Worm (Caenorhabditis elegans) whole organism, late embryonic: ENCODE measurements around the gene R04B5.6.
A peak's percentile ranks its signal among the peaks of the same experiment; 100 is the strongest.

ENCODE experiments used
- C08G9.2 ChIP-seq: sonication (generic microtip); optimal IDR thresholded peaks from 2 replicates; lab custom pipeline; 2016; ENCODE audit warnings: mild to moderate bottlenecking, missing genetic modification characterization, moderate library complexity, missing compliant biosample characterization
- K02D7.2 ChIP-seq: sonication (generic microtip); optimal IDR thresholded peaks from 2 replicates; lab custom pipeline; 2017; ENCODE audit warnings: mild to moderate bottlenecking, missing genetic modification characterization, missing compliant biosample characterization
- Y22D7AL.16 ChIP-seq: sonication (generic microtip); optimal IDR thresholded peaks from 2 replicates; lab custom pipeline; 2016; ENCODE audit warnings: missing genetic modification characterization, missing compliant biosample characterization
- ahr-1 ChIP-seq: sonication (generic microtip); optimal IDR thresholded peaks from 2 replicates; lab custom pipeline; 2016; ENCODE audit warnings: missing genetic modification characterization, missing compliant biosample characterization
- ama-1 ChIP-seq: fragments of 150-350 bp; optimal IDR thresholded peaks from 2 replicates; lab custom pipeline; 2014
- ceh-18 ChIP-seq: sonication (generic microtip); optimal IDR thresholded peaks from 2 replicates; lab custom pipeline; 2016; ENCODE audit warnings: missing genetic modification characterization, missing compliant biosample characterization
- ceh-19 ChIP-seq: fragments of 200-800 bp; sonication (Bioruptor generic); optimal IDR thresholded peaks from 2 replicates; lab custom pipeline; 2018; ENCODE audit warnings: mild to moderate bottlenecking, missing genetic modification characterization, missing compliant biosample characterization
- ceh-30 ChIP-seq: fragments of 150-350 bp; optimal IDR thresholded peaks from 2 replicates; lab custom pipeline; 2014; ENCODE audit warnings: missing biosample characterization, missing genetic modification characterization
- ceh-31 ChIP-seq: sonication (generic microtip); optimal IDR thresholded peaks from 2 replicates; lab custom pipeline; 2016; ENCODE audit warnings: missing genetic modification characterization, missing compliant biosample characterization
- ceh-34 ChIP-seq: sonication (generic microtip); optimal IDR thresholded peaks from 2 replicates; lab custom pipeline; 2016; ENCODE audit warnings: mild to moderate bottlenecking, missing genetic modification characterization, missing compliant biosample characterization
- ceh-6 ChIP-seq: fragments of 200-800 bp; sonication (Bioruptor generic); optimal IDR thresholded peaks from 2 replicates; lab custom pipeline; 2018; ENCODE audit warnings: mild to moderate bottlenecking, missing genetic modification characterization, missing compliant biosample characterization
- dmd-4 ChIP-seq: sonication (generic microtip); optimal IDR thresholded peaks from 2 replicates; lab custom pipeline; 2016; ENCODE audit warnings: borderline replicate concordance, missing genetic modification characterization, missing compliant biosample characterization
- dve-1 ChIP-seq: sonication (generic microtip); optimal IDR thresholded peaks from 2 replicates; lab custom pipeline; 2017; ENCODE audit warnings: antibody characterized with exemption, mild to moderate bottlenecking, missing genetic modification characterization, missing compliant biosample characterization
- elt-2 ChIP-seq: sonication (generic microtip); optimal IDR thresholded peaks from 2 replicates; lab custom pipeline; 2016; ENCODE audit warnings: missing genetic modification reagents, missing genetic modification characterization, missing compliant biosample characterization
- elt-4 ChIP-seq: sonication (generic microtip); optimal IDR thresholded peaks from 2 replicates; lab custom pipeline; 2016; ENCODE audit warnings: missing genetic modification characterization, missing compliant biosample characterization
- ets-4 ChIP-seq: sonication (generic microtip); optimal IDR thresholded peaks from 2 replicates; lab custom pipeline; 2016; ENCODE audit warnings: missing genetic modification characterization, missing compliant biosample characterization
- hlh-13 ChIP-seq: fragments of 200-800 bp; sonication (Bioruptor generic); optimal IDR thresholded peaks from 2 replicates; lab custom pipeline; 2018; ENCODE audit warnings: mild to moderate bottlenecking, missing genetic modification characterization, missing compliant biosample characterization
- hlh-15 ChIP-seq: sonication (generic microtip); optimal IDR thresholded peaks from 2 replicates; lab custom pipeline; 2016; ENCODE audit warnings: missing genetic modification characterization, missing compliant biosample characterization
- hlh-30 ChIP-seq: sonication (generic microtip); optimal IDR thresholded peaks from 2 replicates; lab custom pipeline; 2017; ENCODE audit warnings: antibody characterized with exemption, missing genetic modification characterization, missing compliant biosample characterization; ENCODE audit not compliant: insufficient read depth
- hlh-6 ChIP-seq: sonication (generic microtip); optimal IDR thresholded peaks from 2 replicates; lab custom pipeline; 2016; ENCODE audit warnings: missing genotype, missing genetic modification characterization, missing compliant biosample characterization
- lim-6 ChIP-seq: sonication (generic microtip); optimal IDR thresholded peaks from 2 replicates; lab custom pipeline; 2016; ENCODE audit warnings: missing genetic modification characterization, missing compliant biosample characterization
- mec-3 ChIP-seq: sonication (generic microtip); optimal IDR thresholded peaks from 2 replicates; lab custom pipeline; 2016; ENCODE audit warnings: borderline replicate concordance, missing genetic modification characterization, missing compliant biosample characterization
- nfya-1 ChIP-seq: sonication (generic microtip); optimal IDR thresholded peaks from 2 replicates; lab custom pipeline; 2017; ENCODE audit warnings: missing genetic modification characterization, mild to moderate bottlenecking, missing compliant biosample characterization, antibody characterized with exemption, moderate library complexity
- nhr-232 ChIP-seq: sonication (generic microtip); optimal IDR thresholded peaks from 2 replicates; lab custom pipeline; 2016; ENCODE audit warnings: missing genetic modification characterization, missing compliant biosample characterization
- odd-2 ChIP-seq: sonication (generic microtip); optimal IDR thresholded peaks from 2 replicates; lab custom pipeline; 2017; ENCODE audit warnings: antibody characterized with exemption, mild to moderate bottlenecking, missing genetic modification characterization, missing compliant biosample characterization
- pat-9 ChIP-seq: fragments of 200-800 bp; sonication (Bioruptor generic); optimal IDR thresholded peaks from 2 replicates; lab custom pipeline; 2018; ENCODE audit warnings: mild to moderate bottlenecking, missing genetic modification characterization, moderate library complexity, missing compliant biosample characterization
- pax-1 ChIP-seq: fragments of 150-350 bp; optimal IDR thresholded peaks from 2 replicates; lab custom pipeline; 2014; ENCODE audit warnings: missing biosample characterization, missing genetic modification characterization
- pha-2 ChIP-seq: sonication (generic microtip); optimal IDR thresholded peaks from 2 replicates; lab custom pipeline; 2017; ENCODE audit warnings: mild to moderate bottlenecking, missing genetic modification characterization, missing compliant biosample characterization
- pha-4 ChIP-seq: fragments of 150-350 bp; optimal IDR thresholded peaks from 2 replicates; lab custom pipeline; 2018; ENCODE audit warnings: missing biosample characterization, missing genetic modification reagents, missing genetic modification characterization
- pqm-1 ChIP-seq: sonication (generic microtip); optimal IDR thresholded peaks from 2 replicates; lab custom pipeline; 2016; ENCODE audit warnings: missing genetic modification characterization, missing compliant biosample characterization
- pros-1 ChIP-seq: fragments of 150-350 bp; optimal IDR thresholded peaks from 2 replicates; lab custom pipeline; 2014; ENCODE audit warnings: missing biosample characterization, missing genetic modification reagents, missing genetic modification characterization
- ref-2 ChIP-seq: sonication (generic microtip); optimal IDR thresholded peaks from 2 replicates; lab custom pipeline; 2016; ENCODE audit warnings: missing genetic modification characterization, missing compliant biosample characterization
- rnt-1 ChIP-seq: sonication (generic microtip); optimal IDR thresholded peaks from 2 replicates; lab custom pipeline; 2016; ENCODE audit warnings: missing genetic modification characterization, missing compliant biosample characterization
- sdc-2 ChIP-seq: sonication (generic microtip); optimal IDR thresholded peaks from 2 replicates; lab custom pipeline; 2016; ENCODE audit warnings: missing genotype, missing genetic modification characterization, missing compliant biosample characterization
- sox-2 ChIP-seq: fragments of 200-800 bp; sonication (Bioruptor generic); IDR thresholded peaks from 2 replicates; pipeline ENCODE4 v1.3.6; 2022; ENCODE audit warnings: missing genetic modification reagents, missing genetic modification characterization, missing compliant biosample characterization
- tbx-2 ChIP-seq: sonication (generic microtip); optimal IDR thresholded peaks from 2 replicates; lab custom pipeline; 2016; ENCODE audit warnings: missing genetic modification characterization, missing compliant biosample characterization
- unc-3 ChIP-seq, 2 experiments: fragments of 200-800 bp in 1 of 2; sonication (Bioruptor generic) in 1 of 2; sonication (generic microtip) in 1 of 2; conservative IDR thresholded peaks in 1 of 2; optimal IDR thresholded peaks in 1 of 2; 2 replicates each; pipeline versions ENCODE4 v1.3.6 to Lab custom; 2016 to 2022; ENCODE audit warnings: missing compliant biosample characterization in 2 of 2, missing genetic modification characterization in 2 of 2, missing genetic modification reagents in 1 of 2
- unc-42 ChIP-seq: sonication (generic microtip); optimal IDR thresholded peaks from 2 replicates; lab custom pipeline; 2016; ENCODE audit warnings: missing genotype, missing genetic modification characterization, missing compliant biosample characterization
- unc-55 ChIP-seq: sonication (generic microtip); optimal IDR thresholded peaks from 2 replicates; lab custom pipeline; 2017; ENCODE audit warnings: missing biosample characterization, missing genetic modification reagents, missing genetic modification characterization

R04B5.6 gene

ce11 chrV:10084864-10085263 lies at the start of gene R04B5.6:
TSS of gene R04B5.6 (plus strand) at chrV:10085164.
- TF ChIP-seq pax-1 (tag; lab: Kevin White, UChicago), result no peak
- TF ChIP-seq pha-2, result no peak
- no peak for TF ChIP-seq pat-9 (tag; lab: Kevin White, UChicago)
- no peak for TF ChIP-seq ama-1 (lab: Kevin White, UChicago)
- no peak for TF ChIP-seq ets-4 (tag; lab: Kevin White, UChicago)
- TF ChIP-seq mec-3 (tag; lab: Kevin White, UChicago), result no peak

- TF ChIP-seq mec-3 (tag; lab: Kevin White, UChicago), result no peak
- peak; percentile 30 for TF ChIP-seq unc-42 (tag; lab: Kevin White, UChicago)
Observed at ce11 chrV:10035586-10035985, 49.4 kb upstream of the R04B5.6 start.

ce11 chrV:10036275-10036674 lies 48.7 kb upstream of the R04B5.6 start, which contains the start of gene T06E8.2:
TSS of gene T06E8.2 (minus strand) at chrV:10036413.
- TF ChIP-seq ceh-18 (peak; percentile 45), ceh-19 (no peak), unc-3 (GFP tag; conservative IDR thresholded peaks at IDR 0.05; lab: Robert Waterston, UW) (no peak), unc-3 (tag; optimal IDR thresholded peaks at IDR 0.05; lab: Kevin White, UChicago) (no peak), ceh-34 (tag; lab: Kevin White, UChicago) (peak; percentile 55), ceh-31 (tag; lab: Kevin White, UChicago) (peak; percentile 35), nfya-1 (tag; lab: Kevin White, UChicago) (peak; percentile 36), tbx-2 (tag; lab: Kevin White, UChicago) (peak; percentile 11), odd-2 (tag; lab: Kevin White, UChicago) (no peak), mec-3 (tag; lab: Kevin White, UChicago) (no peak), pqm-1 (tag; lab: Kevin White, UChicago) (no peak), pha-4 (tag; lab: Kevin White, UChicago) (no peak), ahr-1 (tag; lab: Kevin White, UChicago) (no peak)

DNA sequence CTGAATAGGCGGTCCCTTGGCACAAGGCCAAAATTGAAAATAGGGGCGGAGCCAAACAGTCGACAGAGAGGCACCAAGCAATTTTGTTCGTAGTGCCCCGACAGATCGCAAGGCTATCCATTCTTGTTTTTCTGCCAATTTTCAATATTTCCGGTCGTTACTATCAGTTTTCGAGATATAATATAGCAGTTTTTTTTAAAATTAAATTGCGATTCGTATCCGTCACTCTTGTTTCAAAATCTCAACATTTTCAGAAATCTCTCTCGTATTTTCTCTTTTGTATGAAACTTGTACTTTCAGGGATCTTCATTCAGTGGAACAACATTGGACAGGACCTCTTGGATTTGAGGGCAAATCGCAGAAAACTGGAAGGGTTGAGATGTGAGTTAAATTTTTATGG lies 47.9 kb upstream of the R04B5.6 start, which contains the start of gene F57A8.1:
Gene F57A8.1, plus strand, starts transcription at position 301 of the 400 bp plus-strand sequence.
- TF ChIP-seq elt-4 (tag; lab: Kevin White, UChicago) (no peak), mec-3 (tag; lab: Kevin White, UChicago) (no peak), nhr-232 (tag; lab: Kevin White, UChicago) (no peak), lim-6 (tag; lab: Kevin White, UChicago) (no peak)

DNA sequence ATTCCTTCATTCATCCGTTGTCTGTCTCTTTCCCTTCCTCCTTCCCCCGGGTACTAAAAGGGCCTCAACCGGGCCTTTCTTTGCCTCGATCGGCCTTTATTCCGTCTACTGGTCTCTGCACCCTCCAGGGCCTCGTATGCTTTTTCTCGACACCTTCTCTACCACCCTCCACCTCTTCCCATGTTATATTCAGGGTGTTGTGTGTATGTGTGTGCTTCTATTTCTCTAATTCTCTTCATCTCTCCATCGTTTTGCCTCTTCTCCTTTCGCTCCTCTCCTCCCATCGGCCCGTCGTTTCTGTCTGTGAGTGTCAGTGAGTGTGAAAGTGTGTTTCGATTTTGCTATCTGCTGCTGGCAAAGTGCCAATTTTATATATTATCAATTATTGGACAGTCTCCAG lies 45.1 kb upstream of the R04B5.6 start:
- TF ChIP-seq dve-1 (tag; lab: Kevin White, UChicago) (peak; percentile 47), elt-2 (peak; percentile 46), K02D7.2 (tag; lab: Kevin White, UChicago) (no peak), ceh-6 (GFP tag; lab: Kevin White, UChicago) (peak; percentile 25), hlh-30 (no peak), unc-55 (GFP tag; lab: Kevin White, UChicago) (peak; percentile 40), sox-2 (GFP tag; lab: Robert Waterston, UW) (peak; percentile 31; the same call in 1 of the 2 replicates), hlh-15 (tag; lab: Kevin White, UChicago) (no peak), rnt-1 (tag; lab: Kevin White, UChicago) (peak; percentile 8), sdc-2 (peak; percentile 53), pros-1 (tag; lab: Kevin White, UChicago) (peak; percentile 36), ceh-18 (peak; percentile 29), ceh-34 (tag; lab: Kevin White, UChicago) (peak; percentile 80), hlh-13 (GFP tag; lab: Kevin White, UChicago) (no peak), ceh-30 (tag; lab: Kevin White, UChicago) (peak; percentile 27), nfya-1 (tag; lab: Kevin White, UChicago) (peak; percentile 83), tbx-2 (tag; lab: Kevin White, UChicago) (peak; percentile 79), ref-2 (peak; percentile 52), hlh-6 (tag; lab: Kevin White, UChicago) (peak; percentile 17), mec-3 (tag; lab: Kevin White, UChicago) (no peak), Y22D7AL.16 (tag; lab: Kevin White, UChicago) (no peak), C08G9.2 (tag; lab: Kevin White, UChicago) (peak; percentile 35), ets-4 (tag; lab: Kevin White, UChicago) (peak; percentile 65), pha-4 (tag; lab: Kevin White, UChicago) (no peak), dmd-4 (tag; lab: Kevin White, UChicago) (peak; percentile 27), ceh-31 (tag; lab: Kevin White, UChicago) (peak; percentile 85)
